Fruit fly (Drosophila melanogaster) whole organism, embryonic: ENCODE results near the gene CG6931.

ENCODE experiments used
- Asciz ChIP-seq: fragments of 200-800 bp; sonication (Bioruptor generic); optimal IDR thresholded peaks from 2 replicates; lab custom pipeline; 2017; ENCODE audit warnings: missing biosample characterization, mild to moderate bottlenecking, missing genetic modification characterization, missing genetic modification reagents
- C15 ChIP-seq: fragments of 200-800 bp; sonication (Bioruptor generic); IDR thresholded peaks from 3 replicates; pipeline ENCODE4 v1.3.6; 2022; ENCODE audit warnings: missing biosample characterization, missing genetic modification characterization
- CG10209 ChIP-seq: fragments of 200-800 bp; sonication (Bioruptor generic); optimal IDR thresholded peaks from 3 replicates; lab custom pipeline; 2017; ENCODE audit warnings: missing biosample characterization, mild to moderate bottlenecking, missing genetic modification characterization, missing genetic modification reagents
- CG10959 ChIP-seq: fragments of 200-800 bp; sonication (Bioruptor generic); IDR thresholded peaks from 2 replicates; pipeline ENCODE4 v1.3.6; 2022; ENCODE audit warnings: missing biosample characterization, missing genetic modification characterization
- CG12769 ChIP-seq: fragments of 200-800 bp; sonication (Bioruptor generic); optimal IDR thresholded peaks from 2 replicates; lab custom pipeline; 2019; ENCODE audit warnings: missing biosample characterization, mild to moderate bottlenecking, missing genetic modification characterization, moderate library complexity
- CG13287 ChIP-seq: fragments of 200-800 bp; sonication (Bioruptor generic); IDR thresholded peaks from 2 replicates; pipeline ENCODE4 v1.3.6; 2022; ENCODE audit warnings: missing biosample characterization, missing genetic modification characterization; ENCODE audit not compliant: partially characterized antibody
- CG15514 ChIP-seq: fragments of 200-800 bp; sonication (Bioruptor generic); optimal IDR thresholded peaks from 3 replicates; lab custom pipeline; 2017; ENCODE audit warnings: missing biosample characterization, missing genetic modification characterization, mild to moderate bottlenecking, moderate library complexity, missing genetic modification reagents
- CG1647 ChIP-seq: fragments of 200-800 bp; sonication (Bioruptor generic); optimal IDR thresholded peaks from 3 replicates; lab custom pipeline; 2016; ENCODE audit warnings: missing biosample characterization, missing genetic modification characterization
- CG1832 ChIP-seq: fragments of 200-800 bp; sonication (Bioruptor generic); optimal IDR thresholded peaks from 2 replicates; lab custom pipeline; 2017; ENCODE audit warnings: missing biosample characterization, mild to moderate bottlenecking, missing genetic modification characterization, inconsistent platforms
- CG3065 ChIP-seq: fragments of 200-800 bp; sonication (Bioruptor generic); optimal IDR thresholded peaks from 2 replicates; lab custom pipeline; 2016; ENCODE audit warnings: missing biosample characterization, missing genetic modification characterization
- CG3281 ChIP-seq: fragments of 200-800 bp; sonication (Bioruptor generic); optimal IDR thresholded peaks from 3 replicates; lab custom pipeline; 2017; ENCODE audit warnings: missing biosample characterization, mild to moderate bottlenecking, missing genetic modification characterization
- CG4360 ChIP-seq: fragments of 200-800 bp; sonication (Bioruptor generic); IDR thresholded peaks from 2 replicates; pipeline ENCODE4 v1.3.6; 2022; ENCODE audit warnings: missing biosample characterization, missing genetic modification characterization
- CG4820 ChIP-seq: fragments of 200-800 bp; sonication (Bioruptor generic); optimal IDR thresholded peaks from 3 replicates; lab custom pipeline; 2016; ENCODE audit warnings: missing biosample characterization, missing genetic modification characterization
- CG8359 ChIP-seq: fragments of 200-800 bp; sonication (Bioruptor generic); optimal IDR thresholded peaks from 2 replicates; lab custom pipeline; 2017; ENCODE audit warnings: missing biosample characterization, mild to moderate bottlenecking, missing genetic modification characterization, borderline replicate concordance
- CoRest ChIP-seq: fragments of 200-800 bp; sonication (Bioruptor generic); optimal IDR thresholded peaks from 3 replicates; lab custom pipeline; 2018; ENCODE audit warnings: missing biosample characterization, mild to moderate bottlenecking, missing genetic modification characterization, moderate library complexity
- Dll ChIP-seq: fragments of 200-800 bp; sonication (Bioruptor generic); IDR thresholded peaks from 4 replicates; pipeline ENCODE4 v1.3.6; 2022; ENCODE audit warnings: missing biosample characterization, missing genetic modification characterization; ENCODE audit not compliant: partially characterized antibody
- E2f1 ChIP-seq: fragments of 200-800 bp; sonication (Bioruptor generic); IDR thresholded peaks from 2 replicates; pipeline ENCODE4 v1.3.6; 2022; ENCODE audit warnings: missing biosample characterization, missing genetic modification characterization
- Ets65A ChIP-seq: fragments of 200-800 bp; sonication (Bioruptor generic); peaks from one replicate; lab custom pipeline; 2016; ENCODE audit warnings: missing biosample characterization, missing genetic modification characterization
- Fer2 ChIP-seq: fragments of 200-800 bp; sonication (Bioruptor generic); optimal IDR thresholded peaks from 2 replicates; lab custom pipeline; 2018; ENCODE audit warnings: missing biosample characterization, mild to moderate bottlenecking, missing genetic modification characterization, moderate library complexity
- H2.0 ChIP-seq: fragments of 200-800 bp; sonication (Bioruptor generic); IDR thresholded peaks from 2 replicates; pipeline ENCODE4 v1.3.6; 2022; ENCODE audit warnings: missing biosample characterization, missing genetic modification characterization
- Hmr ChIP-seq: fragments of 200-800 bp; sonication (Bioruptor generic); optimal IDR thresholded peaks from 3 replicates; lab custom pipeline; 2017; ENCODE audit warnings: mild to moderate bottlenecking, missing biosample characterization, missing genetic modification reagents, missing genetic modification characterization
- Jarid2 ChIP-seq: fragments of 200-800 bp; sonication (Bioruptor generic); optimal IDR thresholded peaks from 3 replicates; lab custom pipeline; 2017; ENCODE audit warnings: mild to moderate bottlenecking, missing biosample characterization, missing genetic modification reagents, missing genetic modification characterization
- Lpt ChIP-seq: fragments of >200 bp; optimal IDR thresholded peaks from 2 replicates; lab custom pipeline; 2018; ENCODE audit warnings: missing biosample characterization, missing genetic modification characterization
- MBD-R2 ChIP-seq: fragments of 200-800 bp; sonication (Bioruptor generic); IDR thresholded peaks from 2 replicates; pipeline ENCODE4 v1.3.6; 2022; ENCODE audit warnings: missing biosample characterization, missing genetic modification characterization
- Stat92E ChIP-seq, 3 experiments: fragments of >200 bp in 2 of 3; fragments of 200-800 bp in 1 of 3; sonication (Bioruptor generic) in 1 of 3; optimal IDR thresholded peaks; 2 replicates each; lab custom pipeline; 2017 to 2019; ENCODE audit warnings: missing biosample characterization in 3 of 3, missing genetic modification characterization in 3 of 3, mild to moderate bottlenecking in 1 of 3, moderate library complexity in 1 of 3
- Vsx1 ChIP-seq: fragments of 200-800 bp; sonication (Bioruptor generic); optimal IDR thresholded peaks from 2 replicates; lab custom pipeline; 2017; ENCODE audit warnings: missing biosample characterization, mild to moderate bottlenecking, missing genetic modification characterization, missing genetic modification reagents
- Xbp1 ChIP-seq: fragments of 200-800 bp; sonication (Bioruptor generic); optimal IDR thresholded peaks from 3 replicates; lab custom pipeline; 2016; ENCODE audit warnings: missing biosample characterization, mild to moderate bottlenecking, missing genetic modification characterization
- ab ChIP-seq: fragments of 200-800 bp; sonication (Bioruptor generic); optimal IDR thresholded peaks from 2 replicates; lab custom pipeline; 2016; ENCODE audit warnings: missing biosample characterization, missing genetic modification characterization
- abd-A ChIP-seq: fragments of 200-800 bp; sonication (Bioruptor generic); optimal IDR thresholded peaks from 3 replicates; lab custom pipeline; 2019; ENCODE audit warnings: missing biosample characterization, mild to moderate bottlenecking, missing genetic modification characterization, moderate library complexity
- croc ChIP-seq: fragments of 200-800 bp; sonication (Bioruptor generic); conservative IDR thresholded peaks from 3 replicates; pipeline ENCODE4 v1.3.6; 2022; ENCODE audit warnings: missing biosample characterization, missing genetic modification characterization
- dati ChIP-seq: fragments of 200-800 bp; sonication (Bioruptor generic); IDR thresholded peaks from 2 replicates; pipeline ENCODE4 v1.3.6; 2022; ENCODE audit warnings: missing biosample characterization, missing genetic modification characterization
- dpn ChIP-seq, 2 experiments: fragments of 200-800 bp; sonication (Bioruptor generic); optimal IDR thresholded peaks; 3 replicates each; lab custom pipeline; 2016; ENCODE audit warnings: missing biosample characterization in 2 of 2, missing genetic modification characterization in 2 of 2
- esg ChIP-seq: fragments of 200-800 bp; sonication (Bioruptor generic); conservative IDR thresholded peaks from 2 replicates; pipeline ENCODE4 v1.3.6; 2022; ENCODE audit warnings: missing biosample characterization, missing genetic modification characterization
- fd102C ChIP-seq: fragments of 200-800 bp; sonication (Bioruptor generic); optimal IDR thresholded peaks from 2 replicates; lab custom pipeline; 2018; ENCODE audit warnings: missing biosample characterization, mild to moderate bottlenecking, missing genetic modification characterization, moderate library complexity
- ind ChIP-seq: fragments of 200-800 bp; sonication (Bioruptor generic); optimal IDR thresholded peaks from 3 replicates; lab custom pipeline; 2016; ENCODE audit warnings: missing biosample characterization, missing genetic modification characterization
- lov ChIP-seq, 2 experiments: fragments of 200-800 bp in 1 of 2; fragments of >200 bp in 1 of 2; sonication (Bioruptor generic) in 1 of 2; IDR thresholded peaks in 1 of 2; optimal IDR thresholded peaks in 1 of 2; 2 replicates in 1 of 2; 3 replicates in 1 of 2; pipeline versions ENCODE4 v1.3.6 to Lab custom; 2017 to 2022; ENCODE audit warnings: missing biosample characterization in 1 of 2, missing genetic modification characterization in 1 of 2
- pita ChIP-seq: fragments of 200-800 bp; sonication (Bioruptor generic); optimal IDR thresholded peaks from 2 replicates; lab custom pipeline; 2017; ENCODE audit warnings: missing biosample characterization, mild to moderate bottlenecking, missing genetic modification characterization
- psq ChIP-seq: fragments of 200-800 bp; sonication (Bioruptor generic); optimal IDR thresholded peaks from 2 replicates; lab custom pipeline; 2017; ENCODE audit warnings: missing biosample characterization, missing genetic modification characterization
- run ChIP-seq: fragments of 200-800 bp; sonication (Bioruptor generic); optimal IDR thresholded peaks from 3 replicates; lab custom pipeline; 2018; ENCODE audit warnings: missing biosample characterization, mild to moderate bottlenecking, missing genetic modification characterization
- salm ChIP-seq: fragments of 200-800 bp; sonication (Bioruptor generic); optimal IDR thresholded peaks from 2 replicates; lab custom pipeline; 2018; ENCODE audit warnings: missing biosample characterization, mild to moderate bottlenecking, missing genetic modification characterization
- sens-2 ChIP-seq: fragments of 200-800 bp; sonication (Bioruptor generic); IDR thresholded peaks from 2 replicates; pipeline ENCODE4 v1.3.6; 2022; ENCODE audit warnings: missing biosample characterization, missing genetic modification characterization
- shn ChIP-seq: fragments of 200-800 bp; sonication (Bioruptor generic); optimal IDR thresholded peaks from 3 replicates; lab custom pipeline; 2016; ENCODE audit warnings: missing biosample characterization, missing genetic modification characterization
- sima ChIP-seq: fragments of 200-800 bp; sonication (Bioruptor generic); optimal IDR thresholded peaks from 2 replicates; lab custom pipeline; 2016; ENCODE audit warnings: missing biosample characterization, missing genetic modification characterization
- sqz ChIP-seq: fragments of 200-800 bp; sonication (Bioruptor generic); optimal IDR thresholded peaks from 3 replicates; lab custom pipeline; 2018; ENCODE audit warnings: missing biosample characterization, mild to moderate bottlenecking, missing genetic modification characterization
- usp ChIP-seq: fragments of >200 bp; optimal IDR thresholded peaks from 2 replicates; lab custom pipeline; 2017; ENCODE audit warnings: missing biosample characterization, missing genetic modification characterization
- wek ChIP-seq: fragments of 200-800 bp; sonication (Bioruptor generic); optimal IDR thresholded peaks from 3 replicates; lab custom pipeline; 2018; ENCODE audit warnings: missing biosample characterization, mild to moderate bottlenecking, missing genetic modification characterization, moderate library complexity
- zen ChIP-seq: fragments of 200-800 bp; sonication (Bioruptor generic); optimal IDR thresholded peaks from 3 replicates; lab custom pipeline; 2018; ENCODE audit warnings: missing biosample characterization, mild to moderate bottlenecking, missing genetic modification characterization, moderate library complexity

The CG6931 gene

DNA sequence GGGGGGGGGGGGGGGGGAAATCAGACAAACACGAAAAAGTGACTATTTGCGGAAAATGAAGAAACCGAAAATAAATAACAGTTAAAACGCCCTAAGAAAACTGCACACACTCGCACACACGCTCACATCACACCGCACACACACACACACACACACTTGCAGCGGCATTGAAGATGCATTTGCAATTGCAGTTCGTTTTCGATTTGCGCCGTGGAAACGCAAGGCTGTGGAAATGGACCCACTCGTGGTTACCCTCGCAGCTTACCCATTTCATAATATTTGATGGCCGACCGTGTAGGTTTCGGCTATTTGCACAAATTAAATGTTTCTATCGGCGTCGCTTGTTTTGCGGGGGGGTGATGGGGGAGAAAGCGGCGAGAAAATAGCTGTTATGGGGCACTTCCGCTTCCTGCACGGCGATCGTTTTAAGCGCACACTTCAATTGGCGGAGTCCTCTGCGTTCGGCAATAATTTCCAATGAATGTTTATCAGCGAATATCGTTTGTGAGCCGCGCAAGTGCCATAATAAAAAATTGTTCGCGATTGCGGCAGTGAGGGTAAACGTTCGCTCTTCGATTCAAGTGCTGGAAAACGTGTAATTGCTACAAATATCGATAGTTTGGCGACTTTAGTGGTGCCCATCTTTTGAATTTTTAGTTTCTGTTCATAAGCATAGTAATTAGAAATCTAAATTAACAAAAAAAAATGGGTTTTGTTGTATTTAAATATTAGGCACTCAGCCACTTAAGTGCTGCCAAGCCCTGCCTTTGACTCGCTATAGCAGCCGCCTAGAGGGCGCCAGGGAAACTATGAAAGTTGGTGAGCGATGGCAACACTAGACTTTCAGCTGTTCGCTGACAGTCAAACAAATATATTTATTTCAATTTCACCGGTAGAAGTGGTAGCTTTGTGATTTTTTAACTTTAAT lies 12.0 kb downstream of the CG6931 start, which contains the start of the genes Pop2 and CG6928 (continued):
- TF ChIP-seq dpn (GFP tag; optimal IDR thresholded peaks at IDR 0.05; lab: Kevin White, UChicago) (peak; percentile 79 to 88), zen (tag; lab: Kevin White, UChicago) (peak; percentile 71), Xbp1 (GFP tag; lab: Kevin White, UChicago) (peak; percentile 84), salm (no peak), psq (GFP tag; lab: Kevin White, UChicago) (peak; percentile 48), Stat92E (GFP tag; optimal IDR thresholded peaks at IDR 0.05; lab: Kevin White, UChicago) (peak in 1 of 3 experiments; percentile 13), H2.0 (GFP tag; lab: Robert Waterston, UW) (peak; percentile 60), Lpt (no peak), esg (GFP tag; lab: Robert Waterston, UW) (peak; percentile 47; the same call in 1 of the 2 replicates), shn (GFP tag; lab: Kevin White, UChicago) (peak; percentile 84), pita (GFP tag; lab: Kevin White, UChicago) (no peak), CG3065 (GFP tag; lab: Kevin White, UChicago) (no peak), CG13287 (peak; percentile 95), abd-A (tag; lab: Kevin White, UChicago) (no peak), Jarid2 (peak; percentile 11), sima (GFP tag; lab: Kevin White, UChicago) (peak; percentile 24), CG10209 (peak; percentile 60), CG10959 (peak; percentile 51), Asciz (GFP tag; lab: Kevin White, UChicago) (no peak), Ets65A (GFP tag; lab: Kevin White, UChicago) (peak; percentile 99), wek (GFP tag; lab: Kevin White, UChicago) (no peak), CG4360 (GFP tag; lab: Robert Waterston, UW) (no peak), CG8359 (GFP tag; lab: Kevin White, UChicago) (peak; percentile 44), lov (optimal IDR thresholded peaks at IDR 0.05; lab: Kevin White, UChicago) (no peak), lov (GFP tag; IDR thresholded peaks at IDR 0.05; lab: Robert Waterston, UW) (no peak), CG15514 (GFP tag; lab: Kevin White, UChicago) (peak; percentile 82), C15 (GFP tag; lab: Robert Waterston, UW) (0 out of 3 replicates have a peak, but pooled peaks have one; percentile 44), run (tag; lab: Kevin White, UChicago) (no peak), croc (peak; percentile 49; the same call in 2 of the 3 replicates), fd102C (GFP tag; lab: Kevin White, UChicago) (no peak), CG12769 (tag; lab: Kevin White, UChicago) (no peak), Vsx1 (GFP tag; lab: Kevin White, UChicago) (peak; percentile 38), Dll (GFP tag; lab: Robert Waterston, UW) (peak; percentile 95), Fer2 (tag; lab: Kevin White, UChicago) (peak; percentile 55), ind (GFP tag; lab: Kevin White, UChicago) (peak; percentile 80), Hmr (GFP tag; lab: Kevin White, UChicago) (peak; percentile 79), dati (no peak), sqz (GFP tag; lab: Kevin White, UChicago) (no peak), MBD-R2 (GFP tag; lab: Robert Waterston, UW) (peak; percentile 94), ab (GFP tag; lab: Kevin White, UChicago) (peak; percentile 57), CG1832 (GFP tag; lab: Kevin White, UChicago) (no peak), CoRest (tag; lab: Kevin White, UChicago) (peak; percentile 81), sens-2 (no peak), CG1647 (GFP tag; lab: Kevin White, UChicago) (peak; percentile 76), CG3281 (GFP tag; lab: Kevin White, UChicago) (peak; percentile 52), CG4820 (GFP tag; lab: Kevin White, UChicago) (peak; percentile 71), usp (GFP tag; lab: Kevin White, UChicago) (no peak), E2f1 (GFP tag; lab: Robert Waterston, UW) (peak; percentile 59)
